Fruit fly (Drosophila melanogaster) whole organism, embryonic: ENCODE measurements around the gene CG42671.
A peak's percentile ranks its signal among the peaks of the same experiment; 100 is the strongest.

Experiments used
- ATbp ChIP-seq: fragments of 200-800 bp; sonication (Bioruptor generic); optimal IDR thresholded peaks from 2 replicates; lab custom pipeline; 2017; ENCODE audit warnings: missing biosample characterization, mild to moderate bottlenecking, missing genetic modification characterization, missing genetic modification reagents
- B-H1 ChIP-seq: fragments of 200-800 bp; sonication (Bioruptor generic); IDR thresholded peaks from 3 replicates; pipeline ENCODE4 v1.3.6; 2022; ENCODE audit warnings: missing biosample characterization, missing genetic modification characterization
- Bdp1 ChIP-seq: fragments of 200-800 bp; sonication (Bioruptor generic); optimal IDR thresholded peaks from 3 replicates; lab custom pipeline; 2016; ENCODE audit warnings: missing biosample characterization, missing genetic modification characterization
- BtbVII ChIP-seq: fragments of 200-800 bp; sonication (Bioruptor generic); optimal IDR thresholded peaks from 3 replicates; lab custom pipeline; 2017; ENCODE audit warnings: missing biosample characterization, mild to moderate bottlenecking, missing genetic modification characterization
- C15 ChIP-seq: fragments of 200-800 bp; sonication (Bioruptor generic); IDR thresholded peaks from 3 replicates; pipeline ENCODE4 v1.3.6; 2022; ENCODE audit warnings: missing biosample characterization, missing genetic modification characterization
- CG10366 ChIP-seq: fragments of 200-800 bp; sonication (Bioruptor generic); IDR thresholded peaks from 2 replicates; pipeline ENCODE4 v1.3.6; 2022; ENCODE audit warnings: missing biosample characterization, missing genetic modification characterization
- CG10431 ChIP-seq: fragments of 200-800 bp; sonication (Bioruptor generic); optimal IDR thresholded peaks from 3 replicates; lab custom pipeline; 2018; ENCODE audit warnings: missing biosample characterization, mild to moderate bottlenecking, missing genetic modification characterization
- CG11723 ChIP-seq: fragments of 200-800 bp; sonication (Bioruptor generic); optimal IDR thresholded peaks from 2 replicates; lab custom pipeline; 2017; ENCODE audit warnings: missing biosample characterization, mild to moderate bottlenecking, missing genetic modification characterization
- CG12299 ChIP-seq: fragments of 200-800 bp; sonication (Bioruptor generic); optimal IDR thresholded peaks from 2 replicates; lab custom pipeline; 2018; ENCODE audit warnings: missing biosample characterization, mild to moderate bottlenecking, missing genetic modification characterization
- CG13775 ChIP-seq: fragments of 200-800 bp; sonication (Bioruptor generic); optimal IDR thresholded peaks from 3 replicates; lab custom pipeline; 2017; ENCODE audit warnings: missing biosample characterization, mild to moderate bottlenecking, missing genetic modification characterization
- CG1529 ChIP-seq: fragments of 200-800 bp; sonication (Bioruptor generic); optimal IDR thresholded peaks from 3 replicates; lab custom pipeline; 2018; ENCODE audit warnings: missing biosample characterization, missing genetic modification characterization
- CG17612 ChIP-seq: fragments of 200-800 bp; sonication (Bioruptor generic); IDR thresholded peaks from 2 replicates; pipeline ENCODE4 v1.3.6; 2022; ENCODE audit warnings: missing biosample characterization, missing genetic modification characterization
- CG17802 ChIP-seq: fragments of 200-800 bp; sonication (Bioruptor generic); optimal IDR thresholded peaks from 2 replicates; lab custom pipeline; 2018; ENCODE audit warnings: missing biosample characterization, mild to moderate bottlenecking, missing genetic modification characterization, moderate library complexity
- CG2120 ChIP-seq: fragments of 200-800 bp; sonication (Bioruptor generic); optimal IDR thresholded peaks from 3 replicates; lab custom pipeline; 2016; ENCODE audit warnings: missing biosample characterization, missing genetic modification characterization
- CG2875 ChIP-seq: fragments of 200-800 bp; sonication (Bioruptor generic); optimal IDR thresholded peaks from 2 replicates; lab custom pipeline; 2017; ENCODE audit warnings: missing biosample characterization, mild to moderate bottlenecking, missing genetic modification characterization, missing genetic modification reagents
- CG31441 ChIP-seq: fragments of 200-800 bp; sonication (Bioruptor generic); IDR thresholded peaks from 2 replicates; pipeline ENCODE4 v1.3.6; 2022; ENCODE audit warnings: missing biosample characterization, missing genetic modification characterization
- CG3163 ChIP-seq: fragments of 200-800 bp; sonication (Bioruptor generic); optimal IDR thresholded peaks from 3 replicates; lab custom pipeline; 2016; ENCODE audit warnings: missing biosample characterization, missing genetic modification characterization
- CG33213 ChIP-seq: fragments of 200-800 bp; sonication (Bioruptor generic); optimal IDR thresholded peaks from 3 replicates; lab custom pipeline; 2016; ENCODE audit warnings: missing biosample characterization, missing genetic modification characterization
- CG3847 ChIP-seq: fragments of 200-800 bp; sonication (Bioruptor generic); IDR thresholded peaks from 2 replicates; pipeline ENCODE4 v1.3.6; 2022; ENCODE audit warnings: missing biosample characterization, missing genetic modification characterization
- CG4730 ChIP-seq: fragments of 200-800 bp; sonication (Bioruptor generic); IDR thresholded peaks from 2 replicates; pipeline ENCODE4 v1.3.6; 2022; ENCODE audit warnings: missing biosample characterization, missing genetic modification characterization
- CG4820 ChIP-seq: fragments of 200-800 bp; sonication (Bioruptor generic); optimal IDR thresholded peaks from 3 replicates; lab custom pipeline; 2016; ENCODE audit warnings: missing biosample characterization, missing genetic modification characterization
- CG7357 ChIP-seq: fragments of 200-800 bp; sonication (Bioruptor generic); IDR thresholded peaks from 3 replicates; pipeline ENCODE4 v1.3.6; 2022; ENCODE audit warnings: missing biosample characterization, missing genetic modification characterization
- CG7963 ChIP-seq: fragments of 200-800 bp; sonication (Bioruptor generic); IDR thresholded peaks from 3 replicates; pipeline ENCODE4 v1.3.6; 2022; ENCODE audit warnings: missing biosample characterization, missing genetic modification characterization; ENCODE audit not compliant: partially characterized antibody
- CG8765 ChIP-seq: fragments of 200-800 bp; sonication (Bioruptor generic); IDR thresholded peaks from 2 replicates; pipeline ENCODE4 v1.3.6; 2022; ENCODE audit warnings: missing biosample characterization, missing genetic modification characterization
- D19B ChIP-seq: fragments of 200-800 bp; sonication (Bioruptor generic); optimal IDR thresholded peaks from 2 replicates; lab custom pipeline; 2017; ENCODE audit warnings: missing biosample characterization, mild to moderate bottlenecking, missing genetic modification characterization
- Gsc ChIP-seq: fragments of 200-800 bp; sonication (Bioruptor generic); IDR thresholded peaks from 2 replicates; pipeline ENCODE4 v1.3.6; 2022; ENCODE audit warnings: missing biosample characterization, missing genetic modification characterization
- Hsf ChIP-seq: fragments of 200-800 bp; sonication (Bioruptor generic); optimal IDR thresholded peaks from 3 replicates; lab custom pipeline; 2016; ENCODE audit warnings: missing biosample characterization, missing genetic modification characterization
- Side ChIP-seq: fragments of 200-800 bp; sonication (Bioruptor generic); optimal IDR thresholded peaks from 2 replicates; lab custom pipeline; 2016; ENCODE audit warnings: missing biosample characterization, missing genetic modification characterization
- Taf1 ChIP-seq: fragments of 200-800 bp; sonication (Bioruptor generic); IDR thresholded peaks from 2 replicates; pipeline ENCODE4 v1.3.6; 2022; ENCODE audit warnings: missing biosample characterization, missing genetic modification characterization
- ara ChIP-seq: fragments of 200-800 bp; sonication (Bioruptor generic); IDR thresholded peaks from 2 replicates; pipeline ENCODE4 v1.3.6; 2022; ENCODE audit warnings: missing biosample characterization, missing genetic modification characterization
- bsh ChIP-seq, 2 experiments: fragments of 200-800 bp; sonication (Bioruptor generic); optimal IDR thresholded peaks; 2 replicates each; lab custom pipeline; 2017 to 2018; ENCODE audit warnings: mild to moderate bottlenecking in 2 of 2, missing biosample characterization in 2 of 2, missing genetic modification characterization in 2 of 2, moderate library complexity in 1 of 2
- disco-r ChIP-seq: fragments of 200-800 bp; sonication (Bioruptor generic); optimal IDR thresholded peaks from 2 replicates; lab custom pipeline; 2016; ENCODE audit warnings: missing biosample characterization, missing genetic modification characterization
- emc ChIP-seq: fragments of 200-800 bp; sonication (Bioruptor generic); optimal IDR thresholded peaks from 2 replicates; lab custom pipeline; 2016; ENCODE audit warnings: missing biosample characterization, missing genetic modification characterization
- gcm ChIP-seq: fragments of 200-800 bp; sonication (Bioruptor generic); optimal IDR thresholded peaks from 2 replicates; lab custom pipeline; 2019; ENCODE audit warnings: missing biosample characterization, mild to moderate bottlenecking, missing genetic modification characterization, moderate library complexity
- hb ChIP-seq: fragments of 200-800 bp; sonication (Bioruptor generic); IDR thresholded peaks from 3 replicates; pipeline ENCODE4 v1.3.6; 2022; ENCODE audit warnings: missing biosample characterization, missing genetic modification characterization; ENCODE audit not compliant: partially characterized antibody
- hkb ChIP-seq, 2 experiments: fragments of 200-800 bp in 1 of 2; fragments of >200 bp in 1 of 2; sonication (Bioruptor generic) in 1 of 2; IDR thresholded peaks in 1 of 2; optimal IDR thresholded peaks in 1 of 2; 2 replicates each; pipeline versions ENCODE4 v1.3.6 to Lab custom; 2017 to 2022; ENCODE audit warnings: missing biosample characterization in 1 of 2, missing genetic modification characterization in 1 of 2
- jing ChIP-seq: fragments of 200-800 bp; sonication (Bioruptor generic); optimal IDR thresholded peaks from 2 replicates; lab custom pipeline; 2018; ENCODE audit warnings: missing biosample characterization, mild to moderate bottlenecking, missing genetic modification characterization
- luna ChIP-seq: fragments of 200-800 bp; sonication (Bioruptor generic); optimal IDR thresholded peaks from 2 replicates; lab custom pipeline; 2016; ENCODE audit warnings: missing biosample characterization, missing genetic modification characterization
- mam ChIP-seq: fragments of 200-800 bp; sonication (Bioruptor generic); optimal IDR thresholded peaks from 3 replicates; lab custom pipeline; 2016; ENCODE audit warnings: missing biosample characterization, missing genetic modification characterization
- nom ChIP-seq: fragments of 200-800 bp; sonication (Bioruptor generic); optimal IDR thresholded peaks from 2 replicates; lab custom pipeline; 2017; ENCODE audit warnings: missing biosample characterization, missing genetic modification characterization, mild to moderate bottlenecking, moderate library complexity, missing genetic modification reagents
- p53 ChIP-seq: fragments of 200-800 bp; sonication (Bioruptor generic); optimal IDR thresholded peaks from 2 replicates; lab custom pipeline; 2016; ENCODE audit warnings: missing biosample characterization, missing genetic modification characterization
- pros ChIP-seq: fragments of 200-800 bp; sonication (Bioruptor generic); optimal IDR thresholded peaks from 3 replicates; lab custom pipeline; 2019; ENCODE audit warnings: missing biosample characterization, mild to moderate bottlenecking, missing genetic modification characterization, moderate library complexity
- sd ChIP-seq: fragments of 200-800 bp; sonication (Bioruptor generic); optimal IDR thresholded peaks from 3 replicates; lab custom pipeline; 2018; ENCODE audit warnings: missing biosample characterization, mild to moderate bottlenecking, missing genetic modification characterization, moderate library complexity
- sim ChIP-seq: fragments of 200-800 bp; sonication (Bioruptor generic); IDR thresholded peaks from 2 replicates; pipeline ENCODE4 v1.3.6; 2022; ENCODE audit warnings: missing biosample characterization, missing genetic modification characterization
- sug ChIP-seq: fragments of 200-800 bp; optimal IDR thresholded peaks from 2 replicates; lab custom pipeline; 2019; ENCODE audit warnings: missing biosample characterization, mild to moderate bottlenecking, missing genetic modification characterization, moderate library complexity
- tup ChIP-seq: fragments of 200-800 bp; sonication (Bioruptor generic); optimal IDR thresholded peaks from 2 replicates; lab custom pipeline; 2016; ENCODE audit warnings: missing biosample characterization, mild to moderate bottlenecking, missing genetic modification characterization, moderate library complexity
- zen2 ChIP-seq: fragments of 200-800 bp; sonication (Bioruptor generic); IDR thresholded peaks from 3 replicates; pipeline ENCODE4 v1.3.6; 2022; ENCODE audit warnings: missing biosample characterization, missing genetic modification characterization; ENCODE audit not compliant: partially characterized antibody
- zfh2 ChIP-seq: fragments of 200-800 bp; sonication (Bioruptor generic); optimal IDR thresholded peaks from 2 replicates; lab custom pipeline; 2016; ENCODE audit warnings: missing biosample characterization, missing genetic modification characterization

The CG42671 gene

dm6 chr3L:11215244-11216121, 1.2 kb downstream of the CG42671 start (continued):
- no peak for TF ChIP-seq CG12299 (tag; lab: Kevin White, UChicago)
- no peak for TF ChIP-seq Gsc (GFP tag; lab: Robert Waterston, UW)
- TF ChIP-seq CG1529 (GFP tag; lab: Kevin White, UChicago), result peak; percentile 45
- peak; percentile 83 for TF ChIP-seq CG10366 (GFP tag; lab: Robert Waterston, UW)
- peak; percentile 83 for TF ChIP-seq CG33213 (GFP tag; lab: Kevin White, UChicago)
- TF ChIP-seq CG4820 (GFP tag; lab: Kevin White, UChicago), result peak; percentile 84
- TF ChIP-seq sug (tag; lab: Kevin White, UChicago), result peak; percentile 78
- TF ChIP-seq sim (GFP tag; lab: Robert Waterston, UW), result peak; percentile 85
- peak; percentile 58 for TF ChIP-seq sd (tag; lab: Kevin White, UChicago)
- peak; percentile 81 for TF ChIP-seq CG2875 (GFP tag; lab: Kevin White, UChicago)
- peak; percentile 72 for TF ChIP-seq CG31441 (GFP tag; lab: Robert Waterston, UW)
- TF ChIP-seq BtbVII (GFP tag; lab: Kevin White, UChicago), result peak; percentile 90
- TF ChIP-seq disco-r, result peak; percentile 75
- peak; percentile 36 for TF ChIP-seq luna
- peak; percentile 82 for TF ChIP-seq tup (GFP tag; lab: Kevin White, UChicago)
- no peak for TF ChIP-seq pros (GFP tag; lab: Kevin White, UChicago)
- TF ChIP-seq Hsf (GFP tag; lab: Kevin White, UChicago), result peak; percentile 91
- peak; percentile 53 for TF ChIP-seq CG3163 (GFP tag; lab: Kevin White, UChicago)
- peak; percentile 89 for TF ChIP-seq B-H1 (GFP tag; lab: Robert Waterston, UW)
- TF ChIP-seq C15 (GFP tag; lab: Robert Waterston, UW), result peak; percentile 90; the same call in 2 of the 3 replicates
- peak; percentile 94 for TF ChIP-seq Taf1 (GFP tag; lab: Robert Waterston, UW)
- peak; percentile 87 for TF ChIP-seq ATbp (GFP tag; lab: Kevin White, UChicago)
- peak; percentile 96 for TF ChIP-seq CG2120 (GFP tag; lab: Kevin White, UChicago)
- TF ChIP-seq Side, result peak; percentile 85
- peak; percentile 87 for TF ChIP-seq mam (GFP tag; lab: Kevin White, UChicago)
- peak; percentile 56 for TF ChIP-seq CG10431 (GFP tag; lab: Kevin White, UChicago)
- peak; percentile 84 for TF ChIP-seq D19B (GFP tag; lab: Kevin White, UChicago)
- peak; percentile 78 for TF ChIP-seq p53
- peak; percentile 61 for TF ChIP-seq nom
- no peak for TF ChIP-seq CG7963
- TF ChIP-seq Bdp1 (GFP tag; lab: Kevin White, UChicago), result peak; percentile 69
- no peak for TF ChIP-seq jing
- TF ChIP-seq CG11723 (GFP tag; lab: Kevin White, UChicago), result peak; percentile 48
- TF ChIP-seq CG4730 (GFP tag; lab: Robert Waterston, UW), result peak; percentile 89
- TF ChIP-seq hkb (optimal IDR thresholded peaks at IDR 0.05; lab: Kevin White, UChicago), result peak; percentile 73
- peak; percentile 96 for TF ChIP-seq hkb (GFP tag; IDR thresholded peaks at IDR 0.05; lab: Robert Waterston, UW)
- peak; percentile 83 for TF ChIP-seq CG13775 (GFP tag; lab: Kevin White, UChicago)
- peak; percentile 84 for TF ChIP-seq CG7357
- TF ChIP-seq bsh (GFP tag; optimal IDR thresholded peaks at IDR 0.05; lab: Kevin White, UChicago), result peak; percentile 59 to 84
- TF ChIP-seq CG17802, result peak; percentile 57
- peak; percentile 91 for TF ChIP-seq zfh2
- peak; percentile 69 for TF ChIP-seq emc (GFP tag; lab: Kevin White, UChicago)
- TF ChIP-seq hb (GFP tag; lab: Robert Waterston, UW), result no peak
- no peak for TF ChIP-seq zen2 (GFP tag; lab: Robert Waterston, UW)
- peak; percentile 86 for TF ChIP-seq CG17612 (GFP tag; lab: Robert Waterston, UW)
- TF ChIP-seq CG8765 (GFP tag; lab: Robert Waterston, UW), result peak; percentile 81
- TF ChIP-seq ara (GFP tag; lab: Robert Waterston, UW), result peak; percentile 94
- peak; percentile 87 for TF ChIP-seq CG3847 (GFP tag; lab: Robert Waterston, UW)
- peak; percentile 82 for TF ChIP-seq gcm (GFP tag; lab: Kevin White, UChicago)
